Worm (Caenorhabditis elegans): ENCODE results near the gene cdk-12.

DNA sequence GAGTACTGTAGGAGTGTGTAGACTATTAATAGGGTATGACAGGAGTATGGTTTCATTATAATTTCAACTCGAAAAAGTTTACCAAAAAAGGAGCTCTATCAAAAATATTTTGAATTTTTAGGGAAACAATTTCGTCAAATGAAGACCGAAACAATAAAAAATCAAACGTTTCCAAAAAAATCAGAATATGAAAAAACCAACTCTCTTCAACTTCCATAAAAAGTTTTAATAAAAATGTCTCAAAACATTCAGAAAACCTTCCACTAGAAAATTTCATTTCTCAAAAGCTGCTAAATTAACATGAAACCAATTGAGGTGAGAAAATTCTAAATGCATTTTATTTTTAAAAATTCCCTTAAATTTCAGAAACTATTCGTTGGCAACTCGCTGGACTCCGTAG lies 37.8 kb downstream of the cdk-12 start, which contains the start of gene ckb-3:
- no peak for TF ChIP-seq ztf-23 (GFP tag; IDR thresholded peaks at IDR 0.05)
- TF ChIP-seq flt-1 (GFP tag; IDR thresholded peaks at IDR 0.05) = no peak
- no peak for TF ChIP-seq klf-2 (GFP tag; conservative IDR thresholded peaks at IDR 0.05)
- TF ChIP-seq ztf-29 (GFP tag; IDR thresholded peaks at IDR 0.05) = no peak
- no peak for TF ChIP-seq med-1 (GFP tag; optimal IDR thresholded peaks at IDR 0.05; ENCODE audit: insufficient read depth)
- TF ChIP-seq T22C8.4 (GFP tag; IDR thresholded peaks at IDR 0.05) = no peak
